Worm (Caenorhabditis elegans) whole organism, young adult: ENCODE measurements around the gene nhr-37.

Experiments used
- B0035.1 ChIP-seq: sonication (generic microtip); optimal IDR thresholded peaks from 2 replicates; lab custom pipeline; 2016; ENCODE audit warnings: missing genetic modification characterization, mild to moderate bottlenecking, missing compliant biosample characterization, missing genotype, missing genetic modification reagents
- C06A6.2 ChIP-seq: fragments of 200-800 bp; sonication (Bioruptor generic); conservative IDR thresholded peaks from 2 replicates; pipeline ENCODE4 v1.3.6; 2022; ENCODE audit warnings: missing genetic modification characterization, missing compliant biosample characterization
- D2030.7 ChIP-seq: fragments of 200-800 bp; sonication (Bioruptor generic); IDR thresholded peaks from 2 replicates; pipeline ENCODE4 v1.3.6; 2022; ENCODE audit warnings: missing genetic modification reagents, missing genetic modification characterization, missing compliant biosample characterization
- F10E7.11 ChIP-seq: sonication (generic microtip); optimal IDR thresholded peaks from 2 replicates; lab custom pipeline; 2017; ENCODE audit warnings: mild to moderate bottlenecking, missing genetic modification characterization, moderate library complexity, missing compliant biosample characterization
- F37B4.10 ChIP-seq: fragments of 200-800 bp; sonication (Bioruptor generic); IDR thresholded peaks from 2 replicates; pipeline ENCODE4 v1.3.6; 2022; ENCODE audit warnings: missing genetic modification characterization, missing compliant biosample characterization
- F55B11.4 ChIP-seq: sonication (generic microtip); optimal IDR thresholded peaks from 2 replicates; lab custom pipeline; 2016; ENCODE audit warnings: missing compliant biosample characterization, missing genetic modification characterization, borderline replicate concordance; ENCODE audit not compliant: insufficient read depth
- Y56A3A.18 ChIP-seq: fragments of 200-800 bp; sonication (Bioruptor generic); IDR thresholded peaks from 2 replicates; pipeline ENCODE4 v1.3.6; 2022; ENCODE audit warnings: missing genetic modification reagents, missing genetic modification characterization, missing compliant biosample characterization
- Y79H2A.3 ChIP-seq: fragments of 200-800 bp; sonication (Bioruptor generic); conservative IDR thresholded peaks from 2 replicates; pipeline ENCODE4 v1.3.6; 2022; ENCODE audit warnings: missing genetic modification reagents, missing genetic modification characterization, missing compliant biosample characterization
- attf-5 ChIP-seq: fragments of 200-800 bp; sonication (Bioruptor generic); optimal IDR thresholded peaks from 2 replicates; lab custom pipeline; 2018; ENCODE audit warnings: mild to moderate bottlenecking, missing genetic modification characterization, missing compliant biosample characterization
- attf-6 ChIP-seq: fragments of 200-800 bp; sonication (Bioruptor generic); IDR thresholded peaks from 2 replicates; pipeline ENCODE4 v1.3.6; 2022; ENCODE audit warnings: missing genetic modification reagents, missing genetic modification characterization, missing compliant biosample characterization
- bed-2 ChIP-seq: fragments of 200-800 bp; sonication (Bioruptor generic); IDR thresholded peaks from 2 replicates; pipeline ENCODE4 v1.3.6; 2022; ENCODE audit warnings: missing genetic modification reagents, missing genetic modification characterization, missing compliant biosample characterization
- ceh-100 ChIP-seq: fragments of 200-800 bp; sonication (Bioruptor generic); IDR thresholded peaks from 2 replicates; pipeline ENCODE4 v1.3.6; 2022; ENCODE audit warnings: missing genetic modification reagents, missing genetic modification characterization, missing compliant biosample characterization
- ceh-27 ChIP-seq: fragments of 200-800 bp; sonication (Bioruptor generic); optimal IDR thresholded peaks from 2 replicates; lab custom pipeline; 2018; ENCODE audit warnings: mild to moderate bottlenecking, missing genetic modification characterization, moderate library complexity, missing compliant biosample characterization
- ceh-40 ChIP-seq: fragments of 200-800 bp; sonication (Bioruptor generic); IDR thresholded peaks from 2 replicates; pipeline ENCODE4 v1.3.6; 2022; ENCODE audit warnings: missing genetic modification characterization, missing compliant biosample characterization
- ceh-58 ChIP-seq: fragments of 200-800 bp; sonication (Bioruptor generic); IDR thresholded peaks from 2 replicates; pipeline ENCODE4 v1.3.6; 2022; ENCODE audit warnings: missing genetic modification characterization, missing compliant biosample characterization
- ceh-91 ChIP-seq: fragments of 200-800 bp; sonication (Bioruptor generic); IDR thresholded peaks from 2 replicates; pipeline ENCODE4 v1.3.6; 2022; ENCODE audit warnings: missing genetic modification reagents, missing genetic modification characterization, missing compliant biosample characterization
- dox-1 ChIP-seq: fragments of 200-800 bp; sonication (Bioruptor generic); IDR thresholded peaks from 2 replicates; pipeline ENCODE4 v1.3.6; 2022; ENCODE audit warnings: missing genetic modification reagents, missing genetic modification characterization, missing compliant biosample characterization
- efl-1 ChIP-seq: fragments of 150-350 bp; optimal IDR thresholded peaks from 2 replicates; lab custom pipeline; 2014; ENCODE audit warnings: missing biosample characterization, missing genetic modification reagents, missing genetic modification characterization
- fkh-3 ChIP-seq: sonication (generic microtip); optimal IDR thresholded peaks from 2 replicates; lab custom pipeline; 2016; ENCODE audit warnings: mild to moderate bottlenecking, missing genetic modification characterization, missing compliant biosample characterization
- hmg-1.2 ChIP-seq: fragments of 200-800 bp; sonication (Bioruptor generic); IDR thresholded peaks from 2 replicates; pipeline ENCODE4 v1.3.6; 2022; ENCODE audit warnings: missing genetic modification reagents, missing genetic modification characterization, missing compliant biosample characterization
- lin-40 ChIP-seq: sonication (generic microtip); optimal IDR thresholded peaks from 2 replicates; lab custom pipeline; 2016; ENCODE audit warnings: missing genetic modification characterization, mild to moderate bottlenecking, missing compliant biosample characterization, missing genotype, missing genetic modification reagents
- lsy-27 ChIP-seq: sonication (generic microtip); optimal IDR thresholded peaks from 2 replicates; lab custom pipeline; 2017; ENCODE audit warnings: missing genetic modification characterization, mild to moderate bottlenecking, missing compliant biosample characterization, antibody characterized with exemption, missing genotype, borderline replicate concordance; ENCODE audit not compliant: insufficient read depth
- mel-28 ChIP-seq: sonication (generic microtip); optimal IDR thresholded peaks from 2 replicates; lab custom pipeline; 2016; ENCODE audit warnings: borderline replicate concordance, mild to moderate bottlenecking, missing genetic modification characterization, missing compliant biosample characterization
- mes-4 ChIP-seq: sonication (generic microtip); optimal IDR thresholded peaks from 2 replicates; lab custom pipeline; 2016; ENCODE audit warnings: missing genotype, missing genetic modification characterization, missing compliant biosample characterization
- nfya-2 ChIP-seq: fragments of 200-800 bp; sonication (Bioruptor generic); IDR thresholded peaks from 2 replicates; pipeline ENCODE4 v1.3.6; 2022; ENCODE audit warnings: missing genetic modification reagents, missing genetic modification characterization, missing compliant biosample characterization
- nhr-80 ChIP-seq: sonication (generic microtip); optimal IDR thresholded peaks from 2 replicates; lab custom pipeline; 2016; ENCODE audit warnings: missing genetic modification characterization, missing compliant biosample characterization
- pbrm-1 ChIP-seq: fragments of 200-800 bp; sonication (Bioruptor generic); IDR thresholded peaks from 2 replicates; pipeline ENCODE4 v1.3.6; 2022; ENCODE audit warnings: missing genetic modification reagents, missing genetic modification characterization, missing compliant biosample characterization
- rcor-1 ChIP-seq: fragments of 200-800 bp; sonication (Bioruptor generic); IDR thresholded peaks from 2 replicates; pipeline ENCODE4 v1.3.6; 2022; ENCODE audit warnings: missing genetic modification reagents, missing genetic modification characterization, missing compliant biosample characterization
- tbp1 ChIP-seq: fragments of 200-800 bp; sonication (Bioruptor generic); optimal IDR thresholded peaks from 2 replicates; lab custom pipeline; 2018; ENCODE audit warnings: mild to moderate bottlenecking, missing genetic modification characterization, missing compliant biosample characterization
- ztf-18 ChIP-seq: sonication (generic microtip); optimal IDR thresholded peaks from 2 replicates; lab custom pipeline; 2016; ENCODE audit warnings: missing genotype, mild to moderate bottlenecking, missing genetic modification characterization, missing compliant biosample characterization
- ztf-22 ChIP-seq: fragments of 200-800 bp; sonication (Bioruptor generic); optimal IDR thresholded peaks from 2 replicates; lab custom pipeline; 2018; ENCODE audit warnings: mild to moderate bottlenecking, missing genetic modification characterization, moderate library complexity, missing compliant biosample characterization

Gene nhr-37

ce11 chrV:6662505-6662904 is 40.5 kb downstream of the nhr-37 start:
- TF ChIP-seq attf-5 (GFP tag; lab: Kevin White, UChicago) (no peak), fkh-3 (tag; lab: Kevin White, UChicago) (no peak), hmg-1.2 (GFP tag; lab: Robert Waterston, UW) (0 out of 2 replicates have a peak, but pooled peaks have one; percentile 16)

- TF ChIP-seq dox-1 (peak; percentile 19; the same call in 1 of the 2 replicates), ceh-27 (GFP tag; lab: Kevin White, UChicago) (no peak), ceh-58 (GFP tag; lab: Robert Waterston, UW) (no peak), pbrm-1 (GFP tag; lab: Robert Waterston, UW) (no peak), ztf-22 (GFP tag; lab: Kevin White, UChicago) (peak; percentile 38), fkh-3 (tag; lab: Kevin White, UChicago) (no peak), nhr-80 (tag; lab: Kevin White, UChicago) (peak; percentile 82), mel-28 (tag; lab: Kevin White, UChicago) (no peak)
Observed at ce11 chrV:6665751-6666150, 43.8 kb downstream of the nhr-37 start, which contains the start of gene pmp-5. pmp-5 (minus strand) TSS chrV:6665813.

ce11 chrV:6666557-6666956 is 44.6 kb downstream of the nhr-37 start:
- TF ChIP-seq C06A6.2: no peak
- peak; percentile 33 for TF ChIP-seq nhr-80 (tag; lab: Kevin White, UChicago)

ce11 chrV:6668741-6669140 is 46.7 kb downstream of the nhr-37 start, which contains the start of gene str-180:
str-180 (minus strand) TSS chrV:6668841.
- TF ChIP-seq rcor-1 (no peak), F10E7.11 (tag; lab: Kevin White, UChicago) (no peak), ceh-100 (no peak), ceh-40 (no peak), B0035.1 (no peak), attf-6 (GFP tag; lab: Robert Waterston, UW) (no peak), efl-1 (GFP tag; lab: Kevin White, UChicago) (no peak), bed-2 (GFP tag; lab: Robert Waterston, UW) (no peak), Y79H2A.3 (GFP tag; lab: Robert Waterston, UW) (no peak), ztf-22 (GFP tag; lab: Kevin White, UChicago) (no peak), tbp1 (GFP tag; lab: Kevin White, UChicago) (no peak), Y56A3A.18 (GFP tag; lab: Robert Waterston, UW) (no peak), lsy-27 (tag; lab: Kevin White, UChicago) (no peak), ceh-91 (no peak), mel-28 (tag; lab: Kevin White, UChicago) (no peak), ztf-18 (no peak)

DNA sequence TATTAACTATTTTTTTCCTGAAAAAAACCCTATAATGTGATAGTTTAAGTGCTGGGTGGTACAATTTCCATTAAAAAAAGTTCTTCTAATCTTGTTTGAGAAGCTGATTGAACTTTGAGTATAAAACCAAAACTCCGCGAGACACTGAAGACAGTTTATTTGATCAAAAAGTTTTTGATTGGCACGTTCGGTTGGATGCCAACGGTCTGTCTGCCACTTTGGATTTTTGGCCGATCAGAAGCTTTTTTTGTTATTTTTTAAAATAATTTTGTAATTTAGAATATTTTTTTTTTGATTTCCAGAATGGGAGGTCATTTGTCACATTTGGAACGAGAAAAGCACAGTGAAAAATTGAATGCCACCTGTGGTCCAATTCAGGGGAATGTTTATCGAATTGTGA is 47.5 kb downstream of the nhr-37 start, which contains the start of gene cest-28:
Gene cest-28, plus strand, starts transcription at position 301 of the 400 bp plus-strand sequence.
- TF ChIP-seq mes-4 (tag; lab: Kevin White, UChicago): no peak
- no peak for TF ChIP-seq nfya-2 (GFP tag; lab: Robert Waterston, UW)
- TF ChIP-seq D2030.7: no peak
- no peak for TF ChIP-seq F37B4.10 (GFP tag; lab: Robert Waterston, UW)
- TF ChIP-seq nhr-80 (tag; lab: Kevin White, UChicago): peak; percentile 32
- no peak for TF ChIP-seq F55B11.4 (tag; lab: Kevin White, UChicago)
- TF ChIP-seq lin-40 (tag; lab: Kevin White, UChicago): no peak
